Worm (Caenorhabditis elegans): ENCODE measurements around the gene sri-70.

Gene sri-70

DNA sequence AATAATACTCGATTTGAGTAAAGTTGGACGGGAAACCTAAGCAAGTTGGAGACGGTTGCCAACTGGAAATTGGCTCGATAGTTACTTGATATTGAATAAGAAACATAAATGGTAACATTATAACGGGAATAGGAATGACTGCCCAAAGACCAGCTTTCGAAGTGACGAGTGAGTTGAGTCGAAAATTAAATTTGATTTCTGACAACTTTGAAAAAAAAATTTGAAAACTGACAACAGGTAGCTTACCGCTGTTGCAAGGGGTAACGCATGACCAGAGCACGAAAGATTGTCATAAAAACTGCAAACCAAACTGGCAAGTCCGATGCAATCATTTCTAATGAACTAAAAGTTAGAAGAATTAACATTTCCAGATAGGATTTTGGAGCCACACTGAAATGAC lies 10.1 kb upstream of the sri-70 start:
- no peak for TF ChIP-seq elt-1 (tag; optimal IDR thresholded peaks at IDR 0.05)

DNA sequence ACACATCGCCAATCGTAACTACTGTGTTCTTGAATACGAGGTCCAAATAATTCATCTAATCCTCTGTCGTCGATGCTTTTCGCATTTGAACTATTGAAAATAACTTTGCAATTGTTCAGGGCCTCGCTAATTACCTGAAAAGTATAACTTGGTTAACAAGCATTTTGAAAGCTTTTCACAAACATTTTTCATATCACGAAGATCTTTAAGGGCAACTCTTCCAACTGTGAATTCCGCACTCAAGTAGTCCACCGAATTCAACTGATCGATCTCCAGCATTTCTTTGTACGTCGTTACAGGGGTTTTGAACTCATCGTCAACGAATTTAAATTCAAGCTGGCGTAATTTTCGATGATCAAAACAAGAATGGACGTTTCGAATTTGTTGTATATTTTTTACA lies 6.4 kb upstream of the sri-70 start:
- no peak for TF ChIP-seq snpc-4 (tag; optimal IDR thresholded peaks at IDR 0.05)
- no peak for TF ChIP-seq ztf-1 (GFP tag; conservative IDR thresholded peaks at IDR 0.05)
- no peak for TF ChIP-seq nhr-237 (tag; optimal IDR thresholded peaks at IDR 0.05)
- TF ChIP-seq elt-1 (tag; optimal IDR thresholded peaks at IDR 0.05), result no peak
- no peak for TF ChIP-seq ZK546.5 (tag; optimal IDR thresholded peaks at IDR 0.05)
- TF ChIP-seq blmp-1 (tag; optimal IDR thresholded peaks at IDR 0.05; ENCODE audit: insufficient read depth), result no peak
- TF ChIP-seq nhr-10 (tag; optimal IDR thresholded peaks at IDR 0.05), result no peak
- no peak for TF ChIP-seq sma-9 (GFP tag; optimal IDR thresholded peaks at IDR 0.05)
- no peak for TF ChIP-seq sma-9 (tag; optimal IDR thresholded peaks at IDR 0.05)
- TF ChIP-seq nhr-23 (tag; optimal IDR thresholded peaks at IDR 0.05), result no peak
- no peak for TF ChIP-seq nhr-77 (tag; optimal IDR thresholded peaks at IDR 0.05)
- no peak for TF ChIP-seq zag-1 (tag; optimal IDR thresholded peaks at IDR 0.05)
- no peak for TF ChIP-seq unc-62 (GFP tag; optimal IDR thresholded peaks at IDR 0.05)
- no peak for TF ChIP-seq mab-5 (tag; optimal IDR thresholded peaks at IDR 0.05)

DNA sequence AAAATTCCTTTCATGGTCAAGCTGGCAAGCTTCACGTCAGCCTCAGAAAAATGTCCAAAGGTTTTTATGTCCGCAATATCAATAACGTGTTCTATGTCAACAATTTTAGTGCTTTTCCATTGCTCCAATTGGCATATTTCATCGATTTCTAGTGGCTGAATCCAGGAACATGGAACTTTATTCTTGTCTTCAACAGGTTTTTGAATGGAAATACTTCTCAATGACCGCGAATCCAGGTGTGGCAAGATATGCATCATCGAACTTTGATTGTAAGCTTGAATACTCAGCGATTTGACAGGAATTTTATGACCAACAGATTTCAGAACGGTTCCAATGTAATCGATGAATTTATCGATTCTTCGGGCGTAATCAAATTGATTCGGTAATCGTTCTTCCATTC lies 4.2 kb upstream of the sri-70 start:
- no peak for TF ChIP-seq aly-2 (tag; optimal IDR thresholded peaks at IDR 0.05)
- no peak for TF ChIP-seq lin-39 (tag; optimal IDR thresholded peaks at IDR 0.05)
- TF ChIP-seq crh-2 (tag; optimal IDR thresholded peaks at IDR 0.05), result no peak
- TF ChIP-seq dmd-4 (tag; optimal IDR thresholded peaks at IDR 0.05), result no peak
- TF ChIP-seq egl-27 (tag; optimal IDR thresholded peaks at IDR 0.05), result no peak
- TF ChIP-seq sem-4 (tag; optimal IDR thresholded peaks at IDR 0.05), result no peak
- no peak for TF ChIP-seq fos-1 (tag; optimal IDR thresholded peaks at IDR 0.05)
- no peak for TF ChIP-seq nhr-129 (tag; optimal IDR thresholded peaks at IDR 0.05)
- no peak for TF ChIP-seq ztf-4 (tag; optimal IDR thresholded peaks at IDR 0.05)
- no peak for TF ChIP-seq lsy-2 (tag; optimal IDR thresholded peaks at IDR 0.05)
- TF ChIP-seq nhr-237 (tag; optimal IDR thresholded peaks at IDR 0.05), result no peak
- TF ChIP-seq mbf-1 (tag; optimal IDR thresholded peaks at IDR 0.05), result no peak
- TF ChIP-seq zag-1 (tag; optimal IDR thresholded peaks at IDR 0.05), result no peak
- TF ChIP-seq ceh-82 (tag; optimal IDR thresholded peaks at IDR 0.05), result no peak
- TF ChIP-seq nhr-6 (tag; optimal IDR thresholded peaks at IDR 0.05), result no peak
- TF ChIP-seq ztf-1 (GFP tag; conservative IDR thresholded peaks at IDR 0.05), result no peak
- no peak for TF ChIP-seq sma-9 (GFP tag; optimal IDR thresholded peaks at IDR 0.05)
- no peak for TF ChIP-seq sma-9 (tag; optimal IDR thresholded peaks at IDR 0.05)

DNA sequence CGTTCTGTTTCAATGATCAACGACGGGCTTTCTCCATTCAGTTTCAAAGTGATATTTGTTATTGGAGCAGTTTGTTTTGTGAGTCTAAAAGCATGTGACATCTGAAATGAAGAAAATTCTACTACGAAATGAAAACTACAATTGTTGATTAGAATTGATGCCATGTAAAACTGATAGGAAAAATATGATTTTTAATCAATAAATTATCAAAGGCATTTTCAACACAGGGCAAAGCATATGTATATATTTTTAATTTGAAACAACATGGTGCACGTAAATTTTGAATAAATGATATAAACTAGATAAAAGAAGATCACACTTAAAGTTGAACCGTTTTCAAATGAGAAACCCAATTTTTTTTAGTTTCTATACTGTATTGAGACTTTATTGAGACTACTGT lies 1.5 kb upstream of the sri-70 start, which contains the start of gene K10G4.5:
TSS of gene K10G4.5 (minus strand) at position 101 of the 400 bp plus-strand sequence.
- TF ChIP-seq gmeb-1 (tag; optimal IDR thresholded peaks at IDR 0.05) (no peak), crh-2 (tag; optimal IDR thresholded peaks at IDR 0.05) (no peak), unc-39 (tag; optimal IDR thresholded peaks at IDR 0.05) (no peak), peb-1 (tag; optimal IDR thresholded peaks at IDR 0.05) (no peak), C34F6.9 (tag; optimal IDR thresholded peaks at IDR 0.05) (no peak)

DNA sequence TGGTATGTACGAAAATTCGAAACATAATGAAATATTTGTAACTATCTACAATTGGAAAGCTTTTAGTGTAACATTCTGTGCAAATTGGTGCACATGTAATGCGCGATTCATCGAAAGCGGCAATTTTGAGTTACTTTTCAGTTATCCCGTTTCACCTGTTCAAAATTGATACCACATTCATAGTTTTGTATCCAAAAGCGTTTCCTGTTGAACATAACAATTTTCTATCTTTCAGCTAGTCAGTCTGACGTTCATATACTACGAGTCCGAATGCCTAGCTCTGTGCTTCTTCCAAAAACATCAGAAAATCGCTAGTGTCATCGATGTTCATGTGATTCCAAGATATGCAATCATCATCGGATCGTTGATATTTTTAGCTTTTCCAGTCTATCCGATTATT lies 538 bp downstream of the sri-70 start:
- no peak for TF ChIP-seq nhr-10 (tag; optimal IDR thresholded peaks at IDR 0.05)
- TF ChIP-seq ZK546.5 (tag; optimal IDR thresholded peaks at IDR 0.05), result no peak
- no peak for TF ChIP-seq snpc-4 (tag; optimal IDR thresholded peaks at IDR 0.05)
- TF ChIP-seq nhr-237 (tag; optimal IDR thresholded peaks at IDR 0.05), result no peak

DNA sequence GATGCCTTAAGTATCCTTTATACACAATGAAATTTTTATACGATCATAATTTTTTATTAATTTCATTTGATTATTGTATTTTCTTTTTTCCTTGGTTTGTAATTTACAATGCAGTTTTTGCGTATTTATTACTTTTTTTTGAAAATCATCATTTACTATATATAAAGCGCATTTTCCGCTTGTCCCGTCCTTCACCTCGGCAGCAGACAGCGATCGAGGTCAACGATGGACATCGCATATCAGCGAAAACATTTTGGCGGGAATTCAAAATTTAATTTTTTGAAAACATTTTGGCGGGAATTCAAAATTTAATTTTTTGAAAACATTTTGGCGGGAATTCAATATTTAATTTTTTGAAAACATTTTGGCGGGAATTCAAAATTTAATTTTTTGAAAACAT lies 5.1 kb downstream of the sri-70 start:
- TF ChIP-seq sem-4 (tag; optimal IDR thresholded peaks at IDR 0.05) (no peak), snpc-4 (tag; optimal IDR thresholded peaks at IDR 0.05) (peak; percentile 5)

DNA sequence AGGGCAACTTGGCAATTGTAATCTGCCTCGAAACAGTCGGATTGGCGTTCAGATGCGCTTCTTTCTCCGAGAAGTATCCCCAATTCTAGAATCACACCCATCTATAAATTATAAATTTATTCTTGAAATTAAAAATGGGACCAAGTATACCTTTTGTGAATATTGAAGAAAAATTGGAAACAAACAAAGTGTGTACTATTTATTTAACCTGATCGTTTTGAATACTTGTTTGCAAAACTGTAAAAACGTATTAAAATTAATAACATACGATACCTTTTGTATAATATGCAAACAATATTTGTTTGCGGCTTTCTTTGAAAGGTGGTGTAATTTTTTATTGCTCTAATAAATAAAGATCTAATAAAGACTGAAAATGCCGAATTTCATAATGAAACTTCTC lies 9.5 kb downstream of the sri-70 start, which contains the start of gene Y61B8B.3:
TSS of gene Y61B8B.3 (minus strand) at position 101 of the 400 bp plus-strand sequence.
- TF ChIP-seq peb-1 (tag; optimal IDR thresholded peaks at IDR 0.05) (no peak), ztf-4 (tag; optimal IDR thresholded peaks at IDR 0.05) (no peak), nhr-129 (tag; optimal IDR thresholded peaks at IDR 0.05) (no peak), ceh-82 (tag; optimal IDR thresholded peaks at IDR 0.05) (no peak), nhr-77 (tag; optimal IDR thresholded peaks at IDR 0.05) (no peak), mab-5 (tag; optimal IDR thresholded peaks at IDR 0.05) (no peak), R02D3.7 (tag; optimal IDR thresholded peaks at IDR 0.05) (no peak), nhr-10 (tag; optimal IDR thresholded peaks at IDR 0.05) (no peak), mbf-1 (tag; optimal IDR thresholded peaks at IDR 0.05) (no peak), lsy-2 (tag; optimal IDR thresholded peaks at IDR 0.05) (no peak), sma-3 (GFP tag; optimal IDR thresholded peaks at IDR 0.05) (no peak), lin-13 (GFP tag; optimal IDR thresholded peaks at IDR 0.05) (no peak), ceh-16 (tag; optimal IDR thresholded peaks at IDR 0.05) (no peak)

All from whole organism, L2 larva.